Worm (Caenorhabditis elegans) whole organism, L3 larva: ENCODE measurements around the gene R05G6.4.

Experiments
- egl-27 ChIP-seq: sonication (generic microtip); optimal IDR thresholded peaks from 4 replicates; lab custom pipeline; 2017; ENCODE audit warnings: missing biosample characterization, missing genetic modification reagents, missing genetic modification characterization
- elt-2 ChIP-seq: sonication (generic microtip); optimal IDR thresholded peaks from 2 replicates; lab custom pipeline; 2016; ENCODE audit warnings: missing genetic modification reagents, mild to moderate bottlenecking, missing genetic modification characterization, missing compliant biosample characterization
- jun-1 ChIP-seq: fragments of 150-350 bp; optimal IDR thresholded peaks from 2 replicates; lab custom pipeline; 2014; ENCODE audit warnings: missing biosample characterization, missing genetic modification reagents, missing genetic modification characterization
- lin-39 ChIP-seq: fragments of 150-350 bp; optimal IDR thresholded peaks from 2 replicates; lab custom pipeline; 2018; ENCODE audit warnings: missing biosample characterization, missing genetic modification reagents, missing genetic modification characterization
- pha-4 ChIP-seq: fragments of 150-350 bp; optimal IDR thresholded peaks from 2 replicates; lab custom pipeline; 2014; ENCODE audit warnings: missing biosample characterization, missing genetic modification reagents, missing genetic modification characterization
- unc-62 ChIP-seq: fragments of 150-350 bp; sonication (generic microtip); optimal IDR thresholded peaks from 4 replicates; lab custom pipeline; 2014; ENCODE audit warnings: missing biosample characterization, missing genetic modification reagents, missing genetic modification characterization

ce11 chrIV:7508850-7509249 is 4.2 kb upstream of the R05G6.4 start:
- TF ChIP-seq pha-4 (tag; lab: Kevin White, UChicago) (peak; percentile 61), jun-1 (tag; lab: Kevin White, UChicago) (no peak), elt-2 (tag; lab: Kevin White, UChicago) (no peak), lin-39 (no peak), egl-27 (tag; lab: Kevin White, UChicago) (no peak), unc-62 (GFP tag; lab: Kevin White, UChicago) (no peak)
